Worm (Caenorhabditis elegans) whole organism, early embryonic: Measurements from ENCODE around the gene snai-1.

ENCODE experiments used
- B0310.2 ChIP-seq: sonication (generic microtip); optimal IDR thresholded peaks from 2 replicates; lab custom pipeline; 2016; ENCODE audit warnings: mild to moderate bottlenecking, missing genetic modification characterization, missing compliant biosample characterization
- F13C5.2 ChIP-seq: sonication (generic microtip); optimal IDR thresholded peaks from 2 replicates; lab custom pipeline; 2017; ENCODE audit warnings: mild to moderate bottlenecking, missing genetic modification characterization, inconsistent platforms, missing compliant biosample characterization
- ama-1 ChIP-seq: fragments of 150-350 bp; optimal IDR thresholded peaks from 2 replicates; lab custom pipeline; 2014
- ceh-36 ChIP-seq: sonication (generic microtip); optimal IDR thresholded peaks from 2 replicates; lab custom pipeline; 2016; ENCODE audit warnings: missing genetic modification characterization, inconsistent platforms, missing compliant biosample characterization
- flt-1 ChIP-seq: fragments of 200-800 bp; sonication (Bioruptor generic); IDR thresholded peaks from 2 replicates; pipeline ENCODE4 v1.3.6; 2022; ENCODE audit warnings: missing genetic modification characterization, missing compliant biosample characterization
- hmbx-1 ChIP-seq: sonication (generic microtip); optimal IDR thresholded peaks from 2 replicates; lab custom pipeline; 2016; ENCODE audit warnings: mild to moderate bottlenecking, missing genetic modification characterization, missing compliant biosample characterization
- pes-1 ChIP-seq: fragments of 200-800 bp; sonication (Bioruptor generic); IDR thresholded peaks from 2 replicates; pipeline ENCODE4 v1.3.6; 2022; ENCODE audit warnings: missing genetic modification reagents, missing genetic modification characterization, missing compliant biosample characterization
- scrt-1 ChIP-seq: fragments of 200-800 bp; sonication (Bioruptor generic); IDR thresholded peaks from 2 replicates; pipeline ENCODE4 v1.3.6; 2022; ENCODE audit warnings: missing genetic modification characterization, missing compliant biosample characterization

DNA sequence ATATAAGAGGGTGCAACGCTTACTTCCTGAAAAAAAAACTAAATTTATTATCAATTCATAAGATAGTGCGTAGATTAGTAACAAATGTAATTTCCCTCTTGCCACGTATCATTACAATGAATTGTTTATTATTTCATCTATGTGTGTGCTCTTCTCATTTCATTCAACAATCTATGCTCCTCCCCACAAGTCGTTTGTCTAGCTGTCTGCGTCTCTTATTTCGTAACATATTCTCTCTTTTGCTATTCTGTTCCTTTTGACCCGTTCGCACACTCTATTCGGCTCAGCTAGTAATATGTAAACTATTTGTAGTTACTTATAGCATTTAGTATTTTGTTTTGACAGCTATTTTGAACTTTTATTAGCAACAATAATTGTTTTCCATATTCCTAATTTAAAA lies 31.5 kb downstream of the snai-1 start:
- TF ChIP-seq F13C5.2 (tag; lab: Kevin White, UChicago): no peak
- no peak for TF ChIP-seq ama-1
- TF ChIP-seq hmbx-1: no peak
- TF ChIP-seq scrt-1 (GFP tag; lab: Robert Waterston, UW): no peak
- no peak for TF ChIP-seq flt-1 (GFP tag; lab: Robert Waterston, UW)
- TF ChIP-seq B0310.2 (tag; lab: Kevin White, UChicago): no peak
- no peak for TF ChIP-seq pes-1
- TF ChIP-seq ceh-36 (tag; lab: Kevin White, UChicago): no peak
